Fruit fly (Drosophila melanogaster): Measurements from ENCODE around the gene CG2961.

DNA sequence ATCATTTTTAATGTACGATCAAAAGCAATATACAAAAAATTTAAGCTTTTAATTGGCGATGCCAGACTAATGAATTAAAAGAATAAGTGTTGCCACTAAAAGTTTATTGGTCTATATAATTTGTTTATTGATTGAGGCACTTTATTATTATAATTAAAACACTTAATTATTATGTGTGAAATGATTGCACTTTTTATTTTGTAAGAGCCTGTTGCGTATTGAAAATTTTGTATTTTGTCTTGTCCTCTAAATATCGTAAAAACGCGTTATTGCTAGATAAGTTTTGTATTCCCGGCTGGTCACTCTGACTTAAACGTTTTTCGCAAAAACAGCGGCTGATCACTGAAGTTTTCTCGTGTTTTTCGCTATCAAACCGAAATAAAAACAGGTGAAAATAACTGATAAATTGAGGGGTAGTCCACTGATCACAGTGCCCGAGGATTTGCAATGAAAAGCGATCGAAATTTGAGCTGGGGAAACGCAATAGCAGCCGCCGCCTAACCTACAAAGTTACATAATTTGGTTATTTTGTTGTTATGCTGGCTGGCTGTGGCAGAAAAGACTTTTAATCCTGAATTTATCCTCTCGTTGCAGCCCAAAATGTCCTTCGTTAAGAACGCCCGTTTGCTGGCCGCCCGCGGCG, 20.1 kb downstream of the CG2961 start, which contains the start of gene ATPsyndelta:
- TF ChIP-seq OdsH (GFP tag; optimal IDR thresholded peaks at IDR 0.05) (no peak), CG3919 (GFP tag; optimal IDR thresholded peaks at IDR 0.05) (no peak), CG16779 (tag; optimal IDR thresholded peaks at IDR 0.05) (no peak), CG15336 (GFP tag; IDR thresholded peaks at IDR 0.05) (no peak), CG4318 (GFP tag; optimal IDR thresholded peaks at IDR 0.05) (no peak), topi (GFP tag; optimal IDR thresholded peaks at IDR 0.05) (no peak), CG8632 (GFP tag; optimal IDR thresholded peaks at IDR 0.05) (no peak), Hr39 (GFP tag; optimal IDR thresholded peaks at IDR 0.05) (no peak), Eip93F (GFP tag; optimal IDR thresholded peaks at IDR 0.05) (no peak), CG32006 (GFP tag; optimal IDR thresholded peaks at IDR 0.05) (no peak)
